Worm (Caenorhabditis elegans) whole organism, young adult: ENCODE measurements around the gene sti-1.
A peak's percentile ranks its signal among the peaks of the same experiment; 100 is the strongest.

Experiments
- B0035.1 ChIP-seq: sonication (generic microtip); optimal IDR thresholded peaks from 2 replicates; lab custom pipeline; 2016; ENCODE audit warnings: missing genetic modification characterization, mild to moderate bottlenecking, missing compliant biosample characterization, missing genotype, missing genetic modification reagents
- B0261.1 ChIP-seq: sonication (generic microtip); optimal IDR thresholded peaks from 2 replicates; lab custom pipeline; 2016; ENCODE audit warnings: mild to moderate bottlenecking, missing genetic modification characterization, moderate library complexity, missing compliant biosample characterization
- C17E4.6 ChIP-seq: fragments of 200-800 bp; sonication (Bioruptor generic); IDR thresholded peaks from 2 replicates; pipeline ENCODE4 v1.3.6; 2022; ENCODE audit warnings: missing genetic modification reagents, missing genetic modification characterization, missing compliant biosample characterization
- D2030.7 ChIP-seq: fragments of 200-800 bp; sonication (Bioruptor generic); IDR thresholded peaks from 2 replicates; pipeline ENCODE4 v1.3.6; 2022; ENCODE audit warnings: missing genetic modification reagents, missing genetic modification characterization, missing compliant biosample characterization
- F10E7.11 ChIP-seq: sonication (generic microtip); optimal IDR thresholded peaks from 2 replicates; lab custom pipeline; 2017; ENCODE audit warnings: mild to moderate bottlenecking, missing genetic modification characterization, moderate library complexity, missing compliant biosample characterization
- F22D6.2 ChIP-seq: sonication (generic microtip); optimal IDR thresholded peaks from 2 replicates; lab custom pipeline; 2016; ENCODE audit warnings: mild to moderate bottlenecking, missing genetic modification characterization, missing compliant biosample characterization
- F39B2.1 ChIP-seq: fragments of 200-800 bp; sonication (Bioruptor generic); IDR thresholded peaks from 2 replicates; pipeline ENCODE4 v1.3.6; 2022; ENCODE audit warnings: missing genetic modification reagents, missing genetic modification characterization, missing compliant biosample characterization
- K11D2.4 ChIP-seq: fragments of 200-800 bp; sonication (Bioruptor generic); IDR thresholded peaks from 2 replicates; pipeline ENCODE4 v1.3.6; 2022; ENCODE audit warnings: missing genetic modification reagents, missing genetic modification characterization, missing compliant biosample characterization
- T26A5.8 ChIP-seq: sonication (generic microtip); optimal IDR thresholded peaks from 2 replicates; lab custom pipeline; 2016; ENCODE audit warnings: missing genetic modification characterization, missing compliant biosample characterization
- Y53F4B.3 ChIP-seq: fragments of 200-800 bp; sonication (Bioruptor generic); IDR thresholded peaks from 2 replicates; pipeline ENCODE4 v1.3.6; 2022; ENCODE audit warnings: missing genetic modification reagents, missing genetic modification characterization, missing compliant biosample characterization
- Y67H2A.10 ChIP-seq: fragments of 200-800 bp; sonication (Bioruptor generic); conservative IDR thresholded peaks from 2 replicates; pipeline ENCODE4 v1.3.6; 2022; ENCODE audit warnings: missing genetic modification reagents, missing genetic modification characterization, missing compliant biosample characterization
- ZK185.1 ChIP-seq: sonication (generic microtip); optimal IDR thresholded peaks from 2 replicates; lab custom pipeline; 2016; ENCODE audit warnings: mild to moderate bottlenecking, missing genetic modification characterization, missing compliant biosample characterization; ENCODE audit not compliant: poor library complexity, severe bottlenecking
- aptf-2 ChIP-seq: fragments of 200-800 bp; sonication (Bioruptor generic); conservative IDR thresholded peaks from 2 replicates; pipeline ENCODE4 v1.3.6; 2022; ENCODE audit warnings: missing genetic modification reagents, missing genetic modification characterization, missing compliant biosample characterization
- athp-1 ChIP-seq: sonication (generic microtip); optimal IDR thresholded peaks from 2 replicates; lab custom pipeline; 2017; ENCODE audit warnings: mild to moderate bottlenecking, missing genetic modification characterization, missing compliant biosample characterization
- attf-5 ChIP-seq: fragments of 200-800 bp; sonication (Bioruptor generic); optimal IDR thresholded peaks from 2 replicates; lab custom pipeline; 2018; ENCODE audit warnings: mild to moderate bottlenecking, missing genetic modification characterization, missing compliant biosample characterization
- attf-6 ChIP-seq: fragments of 200-800 bp; sonication (Bioruptor generic); IDR thresholded peaks from 2 replicates; pipeline ENCODE4 v1.3.6; 2022; ENCODE audit warnings: missing genetic modification reagents, missing genetic modification characterization, missing compliant biosample characterization
- cebp-2 ChIP-seq: fragments of 200-800 bp; sonication (Bioruptor generic); IDR thresholded peaks from 2 replicates; pipeline ENCODE4 v1.3.6; 2022; ENCODE audit warnings: missing genetic modification characterization, missing compliant biosample characterization
- ceh-100 ChIP-seq: fragments of 200-800 bp; sonication (Bioruptor generic); IDR thresholded peaks from 2 replicates; pipeline ENCODE4 v1.3.6; 2022; ENCODE audit warnings: missing genetic modification reagents, missing genetic modification characterization, missing compliant biosample characterization
- ceh-91 ChIP-seq: fragments of 200-800 bp; sonication (Bioruptor generic); IDR thresholded peaks from 2 replicates; pipeline ENCODE4 v1.3.6; 2022; ENCODE audit warnings: missing genetic modification reagents, missing genetic modification characterization, missing compliant biosample characterization
- die-1 ChIP-seq: sonication (generic microtip); optimal IDR thresholded peaks from 2 replicates; lab custom pipeline; 2016; ENCODE audit warnings: missing genotype, mild to moderate bottlenecking, missing genetic modification characterization, missing compliant biosample characterization
- dpl-1 ChIP-seq: fragments of 150-350 bp; optimal IDR thresholded peaks from 2 replicates; lab custom pipeline; 2014; ENCODE audit warnings: missing biosample characterization, missing genetic modification reagents, missing genetic modification characterization
- egl-44 ChIP-seq: fragments of 200-800 bp; sonication (Bioruptor generic); IDR thresholded peaks from 2 replicates; pipeline ENCODE4 v1.3.6; 2022; ENCODE audit warnings: missing genetic modification reagents, missing genetic modification characterization, missing compliant biosample characterization
- fkh-3 ChIP-seq: sonication (generic microtip); optimal IDR thresholded peaks from 2 replicates; lab custom pipeline; 2016; ENCODE audit warnings: mild to moderate bottlenecking, missing genetic modification characterization, missing compliant biosample characterization
- gei-17 ChIP-seq: fragments of 200-800 bp; sonication (Bioruptor generic); optimal IDR thresholded peaks from 2 replicates; lab custom pipeline; 2018; ENCODE audit warnings: mild to moderate bottlenecking, missing genetic modification characterization, missing compliant biosample characterization
- hlh-26 ChIP-seq: fragments of 200-800 bp; sonication (Bioruptor generic); conservative IDR thresholded peaks from 2 replicates; pipeline ENCODE4 v1.3.6; 2022; ENCODE audit warnings: missing genetic modification reagents, missing genetic modification characterization, missing compliant biosample characterization
- let-526 ChIP-seq: fragments of 200-800 bp; sonication (Bioruptor generic); IDR thresholded peaks from 2 replicates; pipeline ENCODE4 v1.3.6; 2022; ENCODE audit warnings: missing genetic modification reagents, missing genetic modification characterization, missing compliant biosample characterization
- lin-35 ChIP-seq, 3 experiments: fragments of 150-350 bp in 2 of 3; sonication (generic microtip) in 1 of 3; optimal IDR thresholded peaks; 2 replicates each; lab custom pipeline; 2014 to 2018; ENCODE audit warnings: missing biosample characterization in 3 of 3, missing genetic modification characterization in 3 of 3, missing genetic modification reagents in 3 of 3
- lin-54 ChIP-seq: fragments of 200-800 bp; sonication (Bioruptor generic); optimal IDR thresholded peaks from 2 replicates; lab custom pipeline; 2018; ENCODE audit warnings: mild to moderate bottlenecking, missing genetic modification characterization, missing compliant biosample characterization
- madf-6 ChIP-seq: fragments of 200-800 bp; sonication (Bioruptor generic); IDR thresholded peaks from 2 replicates; pipeline ENCODE4 v1.3.6; 2022; ENCODE audit warnings: missing genetic modification reagents, missing genetic modification characterization, missing compliant biosample characterization
- madf-8 ChIP-seq: fragments of 200-800 bp; sonication (Bioruptor generic); conservative IDR thresholded peaks from 2 replicates; pipeline ENCODE4 v1.3.6; 2022; ENCODE audit warnings: missing genetic modification reagents, missing genetic modification characterization, missing compliant biosample characterization
- mel-28 ChIP-seq: sonication (generic microtip); optimal IDR thresholded peaks from 2 replicates; lab custom pipeline; 2016; ENCODE audit warnings: borderline replicate concordance, mild to moderate bottlenecking, missing genetic modification characterization, missing compliant biosample characterization
- mes-4 ChIP-seq: sonication (generic microtip); optimal IDR thresholded peaks from 2 replicates; lab custom pipeline; 2016; ENCODE audit warnings: missing genotype, missing genetic modification characterization, missing compliant biosample characterization
- mxl-1 ChIP-seq: sonication (generic microtip); optimal IDR thresholded peaks from 2 replicates; lab custom pipeline; 2016; ENCODE audit warnings: missing genetic modification characterization, missing compliant biosample characterization
- nfya-1 ChIP-seq: sonication (generic microtip); optimal IDR thresholded peaks from 2 replicates; lab custom pipeline; 2017; ENCODE audit warnings: antibody characterized with exemption, missing compliant biosample characterization, missing genetic modification characterization, borderline replicate concordance; ENCODE audit not compliant: insufficient read depth
- nfya-2 ChIP-seq: fragments of 200-800 bp; sonication (Bioruptor generic); IDR thresholded peaks from 2 replicates; pipeline ENCODE4 v1.3.6; 2022; ENCODE audit warnings: missing genetic modification reagents, missing genetic modification characterization, missing compliant biosample characterization
- rcor-1 ChIP-seq: fragments of 200-800 bp; sonication (Bioruptor generic); IDR thresholded peaks from 2 replicates; pipeline ENCODE4 v1.3.6; 2022; ENCODE audit warnings: missing genetic modification reagents, missing genetic modification characterization, missing compliant biosample characterization
- repo-1 ChIP-seq: sonication (generic microtip); optimal IDR thresholded peaks from 2 replicates; lab custom pipeline; 2017; ENCODE audit warnings: mild to moderate bottlenecking, missing genetic modification characterization, missing compliant biosample characterization
- rpc-1 ChIP-seq, 2 experiments: fragments of 150-350 bp in 1 of 2; sonication (generic microtip) in 1 of 2; optimal IDR thresholded peaks; 2 replicates each; lab custom pipeline; 2014 to 2018; ENCODE audit warnings: missing biosample characterization in 1 of 2, missing genetic modification characterization in 1 of 2, missing genetic modification reagents in 1 of 2, missing genotype in 1 of 2
- sdz-38 ChIP-seq: sonication (generic microtip); optimal IDR thresholded peaks from 2 replicates; lab custom pipeline; 2016; ENCODE audit warnings: missing genotype, missing genetic modification characterization, missing compliant biosample characterization
- snpc-1.1 ChIP-seq: sonication (generic microtip); optimal IDR thresholded peaks from 2 replicates; lab custom pipeline; 2017; ENCODE audit warnings: missing genetic modification characterization, mild to moderate bottlenecking, missing compliant biosample characterization, antibody characterized with exemption, moderate library complexity, missing genotype, missing genetic modification reagents; ENCODE audit not compliant: insufficient read depth
- snpc-4 ChIP-seq, 5 experiments: fragments of 150-350 bp in 1 of 5; sonication (generic microtip) in 4 of 5; optimal IDR thresholded peaks; 2 replicates each; lab custom pipeline; 2014 to 2018; ENCODE audit warnings: missing genetic modification characterization in 5 of 5, missing biosample characterization in 3 of 5, antibody characterized with exemption in 2 of 5, mild to moderate bottlenecking in 2 of 5, missing compliant biosample characterization in 2 of 5, missing genotype in 2 of 5, moderate library complexity in 2 of 5, missing genetic modification reagents in 1 of 5
- sptf-2 ChIP-seq: fragments of 200-800 bp; sonication (Bioruptor generic); optimal IDR thresholded peaks from 2 replicates; lab custom pipeline; 2018; ENCODE audit warnings: mild to moderate bottlenecking, missing genetic modification characterization, missing compliant biosample characterization
- unc-62 ChIP-seq: fragments of 150-350 bp; optimal IDR thresholded peaks from 2 replicates; lab custom pipeline; 2014; ENCODE audit warnings: missing biosample characterization, missing genetic modification reagents, missing genetic modification characterization
- zfh-2 ChIP-seq: fragments of 200-800 bp; sonication (Bioruptor generic); conservative IDR thresholded peaks from 2 replicates; pipeline ENCODE4 v1.3.6; 2022; ENCODE audit warnings: missing genetic modification reagents, missing genetic modification characterization, missing compliant biosample characterization
- ztf-22 ChIP-seq: fragments of 200-800 bp; sonication (Bioruptor generic); optimal IDR thresholded peaks from 2 replicates; lab custom pipeline; 2018; ENCODE audit warnings: mild to moderate bottlenecking, missing genetic modification characterization, moderate library complexity, missing compliant biosample characterization
- ztf-25 ChIP-seq: fragments of 200-800 bp; sonication (Bioruptor generic); IDR thresholded peaks from 2 replicates; pipeline ENCODE4 v1.3.6; 2022; ENCODE audit warnings: missing genetic modification reagents, missing genetic modification characterization, missing compliant biosample characterization
- ztf-3 ChIP-seq: fragments of 200-800 bp; sonication (Bioruptor generic); optimal IDR thresholded peaks from 2 replicates; lab custom pipeline; 2018; ENCODE audit warnings: mild to moderate bottlenecking, missing genetic modification characterization, missing compliant biosample characterization
- ztf-6 ChIP-seq: fragments of 200-800 bp; sonication (Bioruptor generic); IDR thresholded peaks from 2 replicates; pipeline ENCODE4 v1.3.6; 2022; ENCODE audit warnings: missing genetic modification reagents, missing genetic modification characterization, missing compliant biosample characterization

sti-1 gene

ce11 chrV:730216-730615 is 43.1 kb upstream of the sti-1 start (continued):
- no peak for TF ChIP-seq rpc-1 (optimal IDR thresholded peaks at IDR 0.05; lab: Kevin White, UChicago)
- TF ChIP-seq rpc-1 (tag; optimal IDR thresholded peaks at IDR 0.05; lab: Kevin White, UChicago) = no peak
- no peak for TF ChIP-seq attf-6 (GFP tag; lab: Robert Waterston, UW)
- no peak for TF ChIP-seq T26A5.8 (tag; lab: Kevin White, UChicago)
- TF ChIP-seq ztf-22 = peak; percentile 39
- TF ChIP-seq unc-62 (GFP tag; lab: Kevin White, UChicago) = no peak
- peak; percentile 11 for TF ChIP-seq lin-54 (GFP tag; lab: Kevin White, UChicago)
- no peak for TF ChIP-seq ztf-6 (GFP tag; lab: Robert Waterston, UW)
- peak; percentile 45; the same call in 1 of the 2 replicates for TF ChIP-seq K11D2.4
- peak; percentile 38 for TF ChIP-seq attf-5 (GFP tag; lab: Kevin White, UChicago)
- no peak for TF ChIP-seq C17E4.6 (GFP tag; lab: Robert Waterston, UW)
- TF ChIP-seq athp-1 (tag; lab: Kevin White, UChicago) = no peak
- TF ChIP-seq die-1 (tag; lab: Kevin White, UChicago) = no peak
- TF ChIP-seq ztf-3 = no peak
- no peak for TF ChIP-seq gei-17 (GFP tag; lab: Kevin White, UChicago)
- TF ChIP-seq F10E7.11 (tag; lab: Kevin White, UChicago) = no peak
- no peak for TF ChIP-seq F39B2.1
- TF ChIP-seq nfya-1 (tag; lab: Kevin White, UChicago) = no peak
- TF ChIP-seq aptf-2 (GFP tag; lab: Robert Waterston, UW) = no peak
- no peak for TF ChIP-seq cebp-2 (GFP tag; lab: Robert Waterston, UW)
- no peak for TF ChIP-seq Y53F4B.3 (GFP tag; lab: Robert Waterston, UW)
- no peak for TF ChIP-seq sptf-2 (GFP tag; lab: Kevin White, UChicago)
- TF ChIP-seq B0035.1 (tag; lab: Kevin White, UChicago) = no peak
- no peak for TF ChIP-seq mel-28 (tag; lab: Kevin White, UChicago)
- TF ChIP-seq ZK185.1 (tag; lab: Kevin White, UChicago) = peak; percentile 25
- no peak for TF ChIP-seq ztf-25
- TF ChIP-seq zfh-2 (GFP tag; lab: Robert Waterston, UW) = no peak
- no peak for TF ChIP-seq madf-6 (GFP tag; lab: Robert Waterston, UW)
- TF ChIP-seq nfya-2 (GFP tag; lab: Robert Waterston, UW) = no peak
- TF ChIP-seq mxl-1 (tag; lab: Kevin White, UChicago) = no peak
- no peak for TF ChIP-seq rcor-1 (GFP tag; lab: Robert Waterston, UW)
- TF ChIP-seq hlh-26 (GFP tag; lab: Robert Waterston, UW) = no peak
- no peak for TF ChIP-seq F22D6.2 (tag; lab: Kevin White, UChicago)
- no peak for TF ChIP-seq snpc-1.1
- peak; percentile 56 for TF ChIP-seq repo-1 (tag; lab: Kevin White, UChicago)
- TF ChIP-seq D2030.7 (GFP tag; lab: Robert Waterston, UW) = no peak
- no peak for TF ChIP-seq Y67H2A.10 (GFP tag; lab: Robert Waterston, UW)
- TF ChIP-seq snpc-4 (GFP tag; optimal IDR thresholded peaks at IDR 0.05; lab: Kevin White, UChicago) = no peak
- TF ChIP-seq snpc-4 (tag; optimal IDR thresholded peaks at IDR 0.05; lab: Kevin White, UChicago) = no peak
- TF ChIP-seq egl-44 = 0 out of 2 replicates have a peak, but pooled peaks have one; percentile 55
- no peak for TF ChIP-seq ceh-91
- TF ChIP-seq let-526 (GFP tag; lab: Robert Waterston, UW) = peak; percentile 27
- TF ChIP-seq lin-35 (GFP tag; optimal IDR thresholded peaks at IDR 0.05; lab: Kevin White, UChicago) = no peak
- TF ChIP-seq dpl-1 (GFP tag; lab: Kevin White, UChicago) = no peak
- TF ChIP-seq mes-4 = no peak
- no peak for TF ChIP-seq madf-8 (GFP tag; lab: Robert Waterston, UW)
- no peak for TF ChIP-seq fkh-3 (tag; lab: Kevin White, UChicago)
- no peak for TF ChIP-seq ceh-100 (GFP tag; lab: Robert Waterston, UW)
- TF ChIP-seq sdz-38 = no peak
- TF ChIP-seq B0261.1 = no peak
